Worm (Caenorhabditis elegans) whole organism, L3 larva: ENCODE results near the gene Y82E9BL.19.

Source experiments
- ZK546.5 ChIP-seq: sonication (generic microtip); optimal IDR thresholded peaks from 2 replicates; lab custom pipeline; 2017; ENCODE audit warnings: missing biosample characterization, missing genetic modification characterization
- ceh-28 ChIP-seq: fragments of 150-350 bp; optimal IDR thresholded peaks from 2 replicates; lab custom pipeline; 2014; ENCODE audit warnings: missing biosample characterization, missing genetic modification reagents, missing genetic modification characterization
- ceh-82 ChIP-seq: fragments of 150-350 bp; optimal IDR thresholded peaks from 2 replicates; lab custom pipeline; 2014; ENCODE audit warnings: missing biosample characterization, missing genetic modification characterization
- egl-27 ChIP-seq: sonication (generic microtip); optimal IDR thresholded peaks from 4 replicates; lab custom pipeline; 2017; ENCODE audit warnings: missing biosample characterization, missing genetic modification reagents, missing genetic modification characterization
- elt-1 ChIP-seq: fragments of 150-350 bp; optimal IDR thresholded peaks from 2 replicates; lab custom pipeline; 2014; ENCODE audit warnings: missing biosample characterization, missing genetic modification characterization
- elt-2 ChIP-seq: sonication (generic microtip); optimal IDR thresholded peaks from 2 replicates; lab custom pipeline; 2016; ENCODE audit warnings: missing genetic modification reagents, mild to moderate bottlenecking, missing genetic modification characterization, missing compliant biosample characterization
- elt-3 ChIP-seq, 3 experiments: fragments of 150-350 bp in 1 of 3; sonication (generic microtip) in 2 of 3; optimal IDR thresholded peaks; 2 replicates in 2 of 3; 4 replicates in 1 of 3; lab custom pipeline; 2014 to 2017; ENCODE audit warnings: missing biosample characterization in 3 of 3, missing genetic modification characterization in 3 of 3
- fos-1 ChIP-seq: fragments of 150-350 bp; optimal IDR thresholded peaks from 2 replicates; lab custom pipeline; 2014; ENCODE audit warnings: missing biosample characterization, missing genetic modification characterization
- jun-1 ChIP-seq: fragments of 150-350 bp; optimal IDR thresholded peaks from 2 replicates; lab custom pipeline; 2014; ENCODE audit warnings: missing biosample characterization, missing genetic modification reagents, missing genetic modification characterization
- lin-15B ChIP-seq: fragments of 150-350 bp; optimal IDR thresholded peaks from 2 replicates; lab custom pipeline; 2014; ENCODE audit warnings: missing biosample characterization, missing genetic modification characterization
- nfya-1 ChIP-seq: sonication (generic microtip); optimal IDR thresholded peaks from 2 replicates; lab custom pipeline; 2017; ENCODE audit warnings: missing genetic modification characterization, mild to moderate bottlenecking, missing compliant biosample characterization, antibody characterized with exemption, moderate library complexity; ENCODE audit not compliant: insufficient read depth
- nhr-12 ChIP-seq: fragments of 150-350 bp; optimal IDR thresholded peaks from 2 replicates; lab custom pipeline; 2014; ENCODE audit warnings: missing biosample characterization, missing genetic modification characterization
- nhr-23 ChIP-seq: fragments of 150-350 bp; optimal IDR thresholded peaks from 2 replicates; lab custom pipeline; 2014; ENCODE audit warnings: missing biosample characterization, missing genetic modification reagents, missing genetic modification characterization
- pha-4 ChIP-seq: fragments of 150-350 bp; optimal IDR thresholded peaks from 2 replicates; lab custom pipeline; 2014; ENCODE audit warnings: missing biosample characterization, missing genetic modification reagents, missing genetic modification characterization
- pqm-1 ChIP-seq: fragments of 150-350 bp; optimal IDR thresholded peaks from 2 replicates; lab custom pipeline; 2017; ENCODE audit warnings: missing biosample characterization, missing genetic modification characterization, inconsistent platforms
- snpc-4 ChIP-seq: fragments of 150-350 bp; optimal IDR thresholded peaks from 2 replicates; lab custom pipeline; 2014; ENCODE audit warnings: missing biosample characterization, missing genetic modification characterization
- unc-39 ChIP-seq: sonication (generic microtip); optimal IDR thresholded peaks from 4 replicates; lab custom pipeline; 2017; ENCODE audit warnings: missing biosample characterization, missing genetic modification characterization

Y82E9BL.19 gene

ce11 chrIII:1380535-1381274 is 48.9 kb downstream of the Y82E9BL.19 start, which contains the start of the genes pals-21 and Y82E9BR.6:
Gene pals-21, minus strand, starts transcription at chrIII:1380635.
Gene Y82E9BR.6, plus strand, starts transcription at chrIII:1381224.
- TF ChIP-seq snpc-4 (no peak), nhr-12 (tag; lab: Kevin White, UChicago) (no peak), ZK546.5 (no peak), egl-27 (tag; lab: Kevin White, UChicago) (no peak), nfya-1 (tag; lab: Kevin White, UChicago) (no peak), nhr-23 (tag; lab: Kevin White, UChicago) (no peak), fos-1 (no peak), elt-3 (tag; optimal IDR thresholded peaks at IDR 0.05; lab: Kevin White, UChicago) (no peak), pha-4 (tag; lab: Kevin White, UChicago) (no peak), pqm-1 (tag; lab: Kevin White, UChicago) (no peak), elt-1 (tag; lab: Kevin White, UChicago) (no peak), unc-39 (tag; lab: Kevin White, UChicago) (no peak), lin-15B (tag; lab: Kevin White, UChicago) (no peak), ceh-82 (no peak), jun-1 (tag; lab: Kevin White, UChicago) (no peak), ceh-28 (tag; lab: Kevin White, UChicago) (no peak), elt-2 (tag; lab: Kevin White, UChicago) (no peak)
